Worm (Caenorhabditis elegans): Measurements from ENCODE around the gene T12A7.10.

T12A7.10 gene

ce11 chrIV:11773692-11774225 lies 18.9 kb upstream of the T12A7.10 start, which contains the start of gene lips-5:
TSS of gene lips-5 (minus strand) at chrIV:11773742.
- TF ChIP-seq ceh-58 (GFP tag; IDR thresholded peaks at IDR 0.05) = no peak
- no peak for TF ChIP-seq Y53G8AR.9 (GFP tag; conservative IDR thresholded peaks at IDR 0.05)
- TF ChIP-seq nhr-80 (tag; optimal IDR thresholded peaks at IDR 0.05) = peak; percentile 47
- no peak for TF ChIP-seq xnd-1 (tag; optimal IDR thresholded peaks at IDR 0.05)

ce11 chrIV:11772119-11772518 lies 17.2 kb upstream of the T12A7.10 start:
- TF ChIP-seq tlf-1 (GFP tag; optimal IDR thresholded peaks at IDR 0.05) = no peak
- no peak for TF ChIP-seq bed-2 (GFP tag; IDR thresholded peaks at IDR 0.05)
- no peak for TF ChIP-seq zim-3 (tag; optimal IDR thresholded peaks at IDR 0.05)
- no peak for TF ChIP-seq lsl-1 (GFP tag; optimal IDR thresholded peaks at IDR 0.05)
- TF ChIP-seq Y95B8A.8 (GFP tag; IDR thresholded peaks at IDR 0.05) = no peak
- no peak for TF ChIP-seq K12H6.12 (tag; optimal IDR thresholded peaks at IDR 0.05)
- no peak for TF ChIP-seq aptf-2 (GFP tag; conservative IDR thresholded peaks at IDR 0.05)
- TF ChIP-seq ztf-3 (GFP tag; optimal IDR thresholded peaks at IDR 0.05) = no peak

DNA sequence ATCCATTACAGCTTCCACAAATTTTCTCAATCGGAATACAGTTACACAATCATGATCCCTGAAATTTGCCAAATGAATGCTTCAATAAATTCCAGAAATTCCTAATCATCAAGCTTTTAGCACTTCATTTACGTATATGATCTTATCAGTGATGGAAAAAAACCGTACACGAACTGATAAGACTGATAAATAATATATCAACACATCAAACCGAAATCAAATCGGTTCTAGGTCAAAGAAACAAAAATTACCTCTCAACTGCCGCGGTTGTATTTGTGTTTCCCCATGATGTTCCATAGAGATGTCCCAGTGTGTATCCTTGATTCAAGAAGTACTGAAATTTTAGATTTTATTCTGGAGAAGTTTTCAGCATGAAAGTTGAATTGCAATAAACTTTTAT lies 16.2 kb upstream of the T12A7.10 start:
- TF ChIP-seq tbp1 (GFP tag; optimal IDR thresholded peaks at IDR 0.05) (no peak), nhr-80 (tag; optimal IDR thresholded peaks at IDR 0.05) (peak; percentile 57), F22D6.2 (tag; optimal IDR thresholded peaks at IDR 0.05) (no peak)

DNA sequence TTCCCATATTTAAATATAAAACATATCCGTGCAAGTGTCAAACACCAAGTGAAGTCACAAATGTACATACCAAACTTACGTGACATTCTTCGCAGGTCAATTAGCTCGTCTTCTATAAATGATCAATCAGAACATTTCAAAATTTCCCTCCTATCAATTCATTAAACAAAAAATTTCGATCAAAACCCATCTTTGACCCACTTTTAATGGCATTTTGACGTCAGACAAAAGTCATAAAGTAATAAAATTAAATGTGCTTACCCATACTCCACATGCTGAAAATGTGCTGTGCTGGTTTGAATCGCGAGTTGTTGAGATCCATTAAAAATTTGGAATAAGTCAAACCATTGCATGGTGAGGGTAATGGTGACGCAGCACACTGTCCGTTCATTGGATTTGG lies 14.9 kb upstream of the T12A7.10 start:
- no peak for TF ChIP-seq bed-1 (GFP tag; IDR thresholded peaks at IDR 0.05)
- TF ChIP-seq nhr-80 (tag; optimal IDR thresholded peaks at IDR 0.05) = peak; percentile 24

DNA sequence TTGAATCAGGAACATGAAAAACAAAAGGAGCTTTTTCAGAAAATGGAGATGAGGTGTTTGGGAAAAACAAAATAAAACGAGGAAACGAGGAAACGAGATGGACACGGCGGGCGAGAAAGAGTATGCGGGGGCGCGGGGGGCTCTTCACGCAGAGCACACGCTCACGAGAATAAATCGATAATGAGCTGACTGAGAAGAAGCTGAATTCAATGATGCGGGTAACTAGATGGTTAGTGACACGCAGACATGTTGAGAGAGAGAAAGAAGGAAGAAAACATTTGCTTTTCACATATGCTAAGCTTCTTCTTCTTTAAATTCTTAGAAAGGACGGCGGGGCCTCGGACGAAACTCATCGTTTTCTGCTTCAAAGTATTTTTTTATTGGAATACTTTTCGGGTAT lies 10.6 kb upstream of the T12A7.10 start:
- TF ChIP-seq ztf-6 (GFP tag; IDR thresholded peaks at IDR 0.05) (no peak), K12H6.12 (tag; optimal IDR thresholded peaks at IDR 0.05) (peak; percentile 1), K11D2.4 (GFP tag; IDR thresholded peaks at IDR 0.05) (peak; percentile 43; the same call in 1 of the 2 replicates)

DNA sequence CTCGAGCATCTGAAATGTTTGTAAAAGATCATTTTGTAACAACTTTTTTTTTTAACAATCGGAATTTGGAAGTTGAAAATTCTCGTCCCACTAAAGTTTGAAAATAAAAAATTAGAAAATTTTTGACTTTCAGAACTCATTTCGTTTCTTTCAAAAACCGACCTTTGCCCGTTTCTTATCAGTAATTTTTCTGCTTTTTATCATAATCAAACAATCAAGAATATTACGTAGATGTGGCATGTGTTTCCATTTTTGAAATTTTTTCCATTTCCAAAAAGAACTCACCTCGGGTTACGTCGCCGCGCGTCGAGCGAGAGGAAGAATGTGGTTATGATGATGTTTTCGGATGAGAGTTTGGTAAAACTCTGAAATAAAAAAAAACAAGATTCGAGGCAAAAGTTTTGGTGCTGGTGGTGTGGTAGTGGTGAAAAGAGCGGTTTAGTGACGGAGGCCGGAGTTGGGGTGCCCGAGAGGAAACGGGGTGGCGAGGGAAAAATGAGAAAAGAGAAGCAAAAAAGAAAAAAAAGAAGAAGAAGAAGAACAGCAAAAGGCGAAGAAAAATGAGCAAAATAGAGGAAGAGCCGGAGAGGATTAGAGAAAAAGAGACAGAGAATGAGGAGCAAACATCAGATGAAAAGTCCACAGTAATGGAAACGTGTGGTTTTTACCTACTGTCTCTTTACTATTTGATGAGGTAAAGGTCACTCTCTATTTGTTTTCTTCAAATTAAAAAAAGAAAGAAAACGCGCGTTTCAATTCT lies 6.0 kb upstream of the T12A7.10 start, which contains the start of gene T12A7.2:
TSS of gene T12A7.2 (minus strand) at position 412 of the 760 bp plus-strand sequence.
- TF ChIP-seq hmg-1.2 (GFP tag; IDR thresholded peaks at IDR 0.05) (peak; percentile 30; the same call in 1 of the 2 replicates), madf-8 (GFP tag; conservative IDR thresholded peaks at IDR 0.05) (no peak), lsy-27 (tag; optimal IDR thresholded peaks at IDR 0.05; ENCODE audit: borderline replicate concordance, insufficient read depth) (no peak), K12H6.12 (tag; optimal IDR thresholded peaks at IDR 0.05) (peak; percentile 9), snpc-4 (GFP tag; optimal IDR thresholded peaks at IDR 0.05) (no peak), snpc-4 (tag; optimal IDR thresholded peaks at IDR 0.05) (no peak), C06A6.2 (GFP tag; conservative IDR thresholded peaks at IDR 0.05) (no peak), let-607 (tag; optimal IDR thresholded peaks at IDR 0.05) (no peak), dpl-1 (GFP tag; optimal IDR thresholded peaks at IDR 0.05) (no peak), F55B11.4 (tag; optimal IDR thresholded peaks at IDR 0.05; ENCODE audit: borderline replicate concordance, insufficient read depth) (no peak), egrh-3 (GFP tag; IDR thresholded peaks at IDR 0.05) (no peak), dox-1 (GFP tag; IDR thresholded peaks at IDR 0.05) (no peak), lin-35 (GFP tag; optimal IDR thresholded peaks at IDR 0.05) (peak in 1 of 3 experiments; percentile 23), T07F8.4 (tag; optimal IDR thresholded peaks at IDR 0.05) (no peak), die-1 (tag; optimal IDR thresholded peaks at IDR 0.05) (no peak), ceh-40 (GFP tag; IDR thresholded peaks at IDR 0.05) (no peak), lir-1 (GFP tag; conservative IDR thresholded peaks at IDR 0.05) (no peak), D2030.7 (GFP tag; IDR thresholded peaks at IDR 0.05) (no peak), ceh-27 (GFP tag; optimal IDR thresholded peaks at IDR 0.05) (no peak), attf-3 (GFP tag; conservative IDR thresholded peaks at IDR 0.05) (no peak), akir-1 (GFP tag; optimal IDR thresholded peaks at IDR 0.05) (no peak), C17E4.6 (GFP tag; IDR thresholded peaks at IDR 0.05) (no peak), ceh-58 (GFP tag; IDR thresholded peaks at IDR 0.05) (no peak)
